Worm (Caenorhabditis elegans): Measurements from ENCODE around the gene srx-60.

ce11 chrV:7387755-7388154, 12.9 kb upstream of the srx-60 start, which contains the start of gene C02H6.3:
- TF ChIP-seq Y67H2A.10 (GFP tag; conservative IDR thresholded peaks at IDR 0.05) (no peak), F57A8.1 (GFP tag; optimal IDR thresholded peaks at IDR 0.05) (no peak), mxl-1 (tag; optimal IDR thresholded peaks at IDR 0.05) (no peak)

Measured in whole organism, young adult.